Worm (Caenorhabditis elegans) whole organism, L1 larva: ENCODE measurements around the gene srh-220.
A peak's percentile ranks its signal among the peaks of the same experiment; 100 is the strongest.

ENCODE experiments used
- F16B12.6 ChIP-seq: fragments of 150-350 bp; optimal IDR thresholded peaks from 2 replicates; lab custom pipeline; 2014; ENCODE audit warnings: missing biosample characterization, missing genetic modification characterization
- aly-2 ChIP-seq: fragments of 150-350 bp; optimal IDR thresholded peaks from 2 replicates; lab custom pipeline; 2014; ENCODE audit warnings: missing biosample characterization, missing genetic modification characterization
- elt-3 ChIP-seq, 6 experiments: fragments of 150-350 bp in 1 of 6; sonication (generic microtip); optimal IDR thresholded peaks; 2 replicates each; lab custom pipeline; 2017 to 2018; ENCODE audit warnings: missing biosample characterization in 6 of 6, missing genetic modification characterization in 6 of 6, inconsistent platforms in 1 of 6
- nhr-28 ChIP-seq: fragments of 150-350 bp; optimal IDR thresholded peaks from 2 replicates; lab custom pipeline; 2014; ENCODE audit warnings: missing biosample characterization, missing genetic modification characterization
- sox-4 ChIP-seq: sonication (generic microtip); optimal IDR thresholded peaks from 2 replicates; lab custom pipeline; 2016; ENCODE audit warnings: missing genetic modification characterization, missing compliant biosample characterization
- ztf-11 ChIP-seq, 2 experiments: sonication (generic microtip); optimal IDR thresholded peaks; 2 replicates each; lab custom pipeline; 2016 to 2017; ENCODE audit warnings: missing genetic modification characterization in 2 of 2, missing biosample characterization in 1 of 2, missing compliant biosample characterization in 1 of 2

DNA sequence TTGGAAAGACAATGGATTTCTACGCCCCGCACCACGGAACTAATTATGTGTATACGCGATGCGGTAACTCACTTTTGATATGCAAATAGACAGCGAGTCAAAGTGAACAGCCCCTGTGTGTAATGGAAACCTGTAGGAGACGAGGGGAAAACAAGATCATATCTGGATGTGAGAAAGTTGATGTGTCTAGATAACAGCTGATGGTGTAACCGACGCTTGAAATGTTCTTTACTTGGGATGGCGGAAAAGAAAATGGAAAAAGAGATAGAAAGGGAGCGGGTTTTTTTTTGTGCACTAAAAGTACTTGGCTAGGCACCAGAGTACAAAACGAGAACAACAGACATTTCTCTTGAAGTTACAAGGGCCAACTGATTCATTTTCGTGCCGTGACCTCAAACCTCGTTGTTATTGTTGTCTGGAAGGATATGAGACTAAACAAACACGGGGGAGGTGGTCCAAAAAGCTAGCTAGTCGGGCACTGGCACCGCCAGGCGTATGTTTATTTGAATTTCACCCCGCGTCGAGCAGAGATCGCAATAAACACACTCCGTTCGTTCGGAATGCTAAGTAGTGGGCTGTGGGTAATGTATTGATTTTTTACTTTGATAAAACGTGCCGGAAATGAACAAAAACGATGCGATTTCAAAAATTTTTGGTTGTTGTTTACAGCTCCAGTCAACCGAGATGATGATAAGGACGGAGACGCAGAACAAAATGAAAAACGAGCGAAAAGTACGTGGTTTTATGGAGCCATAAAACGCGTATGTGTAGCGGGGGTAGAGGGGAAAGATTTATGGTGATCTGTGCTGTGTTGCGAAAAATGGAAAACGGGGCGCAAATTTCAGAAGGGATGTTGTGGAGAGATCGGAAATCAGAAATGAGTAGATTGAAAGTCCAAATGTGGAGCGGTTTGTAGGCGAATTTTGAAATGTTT lies 44.3 kb upstream of the srh-220 start:
- TF ChIP-seq ztf-11 (tag; optimal IDR thresholded peaks at IDR 0.05; lab: Kevin White, UChicago) (no peak), F16B12.6 (tag; lab: Kevin White, UChicago) (no peak), elt-3 (tag; optimal IDR thresholded peaks at IDR 0.05; lab: Kevin White, UChicago) (peak in 3 of 6 experiments; percentile 9 to 34 (median 15)), nhr-28 (tag; lab: Kevin White, UChicago) (no peak), sox-4 (no peak), aly-2 (tag; lab: Kevin White, UChicago) (no peak)
